Fruit fly (Drosophila melanogaster) whole organism: ENCODE results near the gene CG8840.

Experiments
- pan ChIP-seq: fragments of >200 bp; optimal IDR thresholded peaks from 2 replicates; lab custom pipeline; 2017
- usp ChIP-seq: fragments of >200 bp; optimal IDR thresholded peaks from 2 replicates; lab custom pipeline; 2017; ENCODE audit warnings: missing biosample characterization, missing genetic modification characterization, mixed read lengths

dm6 chr2L:3440322-3440721 is 30.0 kb downstream of the CG8840 start:
- TF ChIP-seq usp (GFP tag; lab: Kevin White, UChicago) (no peak), pan (lab: Kevin White, UChicago) (no peak)
